Worm (Caenorhabditis elegans): ENCODE measurements around the gene nhr-119.

ce11 chrII:2841529-2841928 is 41.1 kb upstream of the nhr-119 start, which contains the start of gene Y110A2AL.6:
- TF ChIP-seq skn-1 (tag; optimal IDR thresholded peaks at IDR 0.05), result no peak
- no peak for TF ChIP-seq pqm-1 (tag; optimal IDR thresholded peaks at IDR 0.05)
- no peak for TF ChIP-seq ceh-16 (tag; optimal IDR thresholded peaks at IDR 0.05)
- TF ChIP-seq elt-1 (tag; optimal IDR thresholded peaks at IDR 0.05), result no peak
- TF ChIP-seq ZK546.5 (tag; optimal IDR thresholded peaks at IDR 0.05), result no peak
- no peak for TF ChIP-seq ztf-11 (tag; optimal IDR thresholded peaks at IDR 0.05)
- TF ChIP-seq fkh-10 (GFP tag; optimal IDR thresholded peaks at IDR 0.05), result no peak
- TF ChIP-seq tbx-2 (tag; optimal IDR thresholded peaks at IDR 0.05), result no peak
- no peak for TF ChIP-seq elt-3 (tag; optimal IDR thresholded peaks at IDR 0.05)
- TF ChIP-seq unc-39 (tag; optimal IDR thresholded peaks at IDR 0.05), result no peak

Data from whole organism, L3 larva.